Worm (Caenorhabditis elegans): ENCODE measurements around the gene F31F6.3.

DNA sequence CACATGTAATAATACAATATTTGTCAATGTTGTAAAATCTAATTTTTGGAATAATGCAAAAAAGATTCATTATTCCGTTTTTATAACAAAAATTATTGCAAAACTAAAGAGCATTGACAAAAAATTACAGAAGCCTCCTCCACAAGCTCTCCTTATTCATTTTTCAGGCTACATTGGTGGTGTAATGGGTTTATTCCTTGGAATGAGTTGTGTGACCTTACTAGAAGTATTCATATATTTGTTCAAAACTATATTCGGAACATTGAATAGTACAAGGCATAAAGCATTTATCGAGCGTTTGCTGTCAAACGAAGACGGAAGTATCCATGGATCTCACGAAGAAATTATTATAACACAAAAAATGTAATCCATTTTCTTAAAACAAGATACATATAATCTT is 20.8 kb downstream of the F31F6.3 start:
- TF ChIP-seq ceh-43 (GFP tag; optimal IDR thresholded peaks at IDR 0.05) = no peak
- no peak for TF ChIP-seq unc-62 (GFP tag; optimal IDR thresholded peaks at IDR 0.05)
- TF ChIP-seq elt-1 (tag; optimal IDR thresholded peaks at IDR 0.05; ENCODE audit: borderline replicate concordance, insufficient read depth) = no peak
- TF ChIP-seq mep-1 (tag; optimal IDR thresholded peaks at IDR 0.05) = no peak
- TF ChIP-seq nhr-12 (tag; optimal IDR thresholded peaks at IDR 0.05) = no peak
- no peak for TF ChIP-seq lin-13 (tag; optimal IDR thresholded peaks at IDR 0.05)
- TF ChIP-seq ham-2 (GFP tag; optimal IDR thresholded peaks at IDR 0.05) = no peak
- no peak for TF ChIP-seq blmp-1 (tag; optimal IDR thresholded peaks at IDR 0.05)
- no peak for TF ChIP-seq nhr-28 (tag; optimal IDR thresholded peaks at IDR 0.05)
- TF ChIP-seq snpc-4 (tag; optimal IDR thresholded peaks at IDR 0.05) = no peak
- no peak for TF ChIP-seq unc-120 (tag; optimal IDR thresholded peaks at IDR 0.05; ENCODE audit: poor library complexity, severe bottlenecking)
- TF ChIP-seq elt-3 (tag; optimal IDR thresholded peaks at IDR 0.05) = no peak

All from whole organism, mixed stage, embryonic.